Fruit fly (Drosophila melanogaster): ENCODE measurements around the gene SP1173.
A peak's percentile ranks its signal among the peaks of the same experiment; 100 is the strongest.

The SP1173 gene

DNA sequence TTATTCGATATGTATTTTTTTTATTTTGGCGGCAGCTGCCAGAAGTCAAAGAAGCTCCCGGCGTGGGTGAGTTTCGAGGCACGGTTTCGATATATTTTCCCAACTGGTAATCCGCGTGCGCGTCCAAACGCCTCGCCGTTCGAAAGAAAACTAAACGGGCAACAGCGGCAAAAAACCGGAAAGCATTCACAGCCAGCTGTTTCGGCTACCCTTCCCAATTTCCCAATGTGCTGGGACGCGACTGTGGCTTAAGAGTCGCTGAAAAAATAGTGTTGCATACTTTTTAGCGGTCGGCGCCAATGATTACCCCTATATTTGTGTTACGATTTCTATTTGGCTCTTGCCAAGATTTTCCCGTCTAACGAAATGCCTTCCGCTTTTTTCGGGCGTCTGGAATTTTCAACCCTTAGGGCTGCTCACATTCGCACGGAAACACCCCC lies at the start of gene SP1173:
Gene SP1173, minus strand, starts transcription at position 154 of the 440 bp plus-strand sequence.
- peak; percentile 61; the same call in 1 of the 2 replicates for TF ChIP-seq CG32121 (GFP tag; IDR thresholded peaks at IDR 0.05)
- no peak for TF ChIP-seq CG8301 (tag; optimal IDR thresholded peaks at IDR 0.05)
- peak; percentile 68; the same call in 1 of the 2 replicates for TF ChIP-seq Ets98B (GFP tag; IDR thresholded peaks at IDR 0.05)
- TF ChIP-seq gl (tag; optimal IDR thresholded peaks at IDR 0.05) = no peak
- no peak for TF ChIP-seq CG17806 (tag; optimal IDR thresholded peaks at IDR 0.05)
- peak; percentile 56 for TF ChIP-seq CG12605 (GFP tag; IDR thresholded peaks at IDR 0.05)
- no peak for TF ChIP-seq rn (GFP tag; IDR thresholded peaks at IDR 0.05)
- TF ChIP-seq CG4496 (GFP tag; IDR thresholded peaks at IDR 0.05) = peak; percentile 74; the same call in 2 of the 3 replicates

DNA sequence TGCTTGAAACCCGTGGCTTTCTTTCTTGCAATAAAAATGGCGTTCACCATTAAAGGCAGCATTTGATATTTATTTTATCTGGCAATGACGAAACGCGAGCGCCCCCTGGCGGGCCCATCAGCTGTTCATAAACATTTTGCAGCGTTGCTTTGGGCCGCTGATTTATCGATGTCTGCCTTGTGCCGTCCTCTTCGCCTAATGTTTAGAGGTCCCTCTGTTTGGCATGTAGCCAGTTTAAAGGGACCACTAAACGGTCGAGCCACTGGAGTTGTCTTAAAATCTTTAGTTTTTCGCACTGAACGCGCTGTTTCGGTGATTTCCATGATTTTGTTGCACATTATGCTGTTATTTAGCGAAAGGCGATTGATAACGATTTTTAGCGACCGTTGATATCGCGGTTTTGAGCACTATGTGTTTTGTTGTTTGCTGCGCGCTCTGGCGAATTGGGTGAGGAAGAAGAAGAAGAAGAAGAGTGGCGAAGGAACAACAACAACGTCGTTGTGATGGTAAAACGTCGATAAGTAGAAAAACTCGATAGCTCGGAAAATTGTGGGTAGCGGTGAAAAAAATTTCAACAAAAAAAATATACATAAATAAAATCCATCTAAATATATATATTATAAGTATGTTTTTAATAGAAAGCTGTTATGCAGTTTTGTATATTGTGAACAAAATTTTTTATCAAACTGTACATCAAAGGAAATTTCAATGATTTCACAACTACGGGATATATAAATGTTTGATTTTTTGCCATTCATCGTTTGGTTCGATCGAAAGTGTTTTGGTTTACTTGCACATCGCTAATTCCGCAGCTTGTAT lies 49.2 kb upstream of the SP1173 start, which contains the start of the genes velo and Sbds:
Gene velo, minus strand, starts transcription at position 475 of the 819 bp plus-strand sequence.
Gene Sbds, plus strand, starts transcription at position 636 of the 819 bp plus-strand sequence.
- TF ChIP-seq CG10348 (GFP tag; IDR thresholded peaks at IDR 0.05) = no peak
- TF ChIP-seq Snoo (tag; optimal IDR thresholded peaks at IDR 0.05) = peak; percentile 28
- peak; percentile 22; the same call in 1 of the 2 replicates for TF ChIP-seq Ets98B (GFP tag; IDR thresholded peaks at IDR 0.05)
- TF ChIP-seq CG15710 (tag; optimal IDR thresholded peaks at IDR 0.05) = peak; percentile 31
- TF ChIP-seq CG4496 (GFP tag; IDR thresholded peaks at IDR 0.05) = peak; percentile 56

DNA sequence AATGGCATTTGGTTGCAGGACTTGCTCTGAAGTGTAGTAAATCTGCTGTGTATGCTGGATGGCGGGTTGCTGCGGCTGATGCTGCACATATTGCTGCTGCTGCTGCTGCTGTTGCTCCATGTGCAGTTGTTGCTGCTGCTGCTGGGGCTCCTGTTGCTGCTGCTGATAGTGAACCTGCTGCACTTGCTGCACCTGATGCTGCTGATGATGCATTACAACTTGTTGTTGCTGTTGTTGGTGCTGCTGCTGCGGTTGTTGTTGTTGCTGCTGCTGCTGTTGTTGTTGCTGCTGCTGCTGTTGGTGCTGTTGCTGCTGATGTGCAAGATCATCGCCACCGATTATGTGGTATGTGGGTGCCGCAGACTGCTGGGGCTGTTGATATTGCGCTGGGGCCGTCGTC lies 47.5 kb upstream of the SP1173 start:
- TF ChIP-seq CG10348 (GFP tag; IDR thresholded peaks at IDR 0.05) (no peak), CG8159 (tag; optimal IDR thresholded peaks at IDR 0.05) (no peak), CG14655 (GFP tag; optimal IDR thresholded peaks at IDR 0.05) (no peak), Pif1A (GFP tag; optimal IDR thresholded peaks at IDR 0.05) (no peak), EcR (GFP tag; optimal IDR thresholded peaks at IDR 0.05) (no peak), CG13204 (GFP tag; optimal IDR thresholded peaks at IDR 0.05) (no peak), CG17806 (tag; optimal IDR thresholded peaks at IDR 0.05) (no peak), gl (tag; optimal IDR thresholded peaks at IDR 0.05) (no peak), fd96Ca (GFP tag; IDR thresholded peaks at IDR 0.05) (no peak), CG12605 (GFP tag; IDR thresholded peaks at IDR 0.05) (no peak), CG15710 (tag; optimal IDR thresholded peaks at IDR 0.05) (no peak)

DNA sequence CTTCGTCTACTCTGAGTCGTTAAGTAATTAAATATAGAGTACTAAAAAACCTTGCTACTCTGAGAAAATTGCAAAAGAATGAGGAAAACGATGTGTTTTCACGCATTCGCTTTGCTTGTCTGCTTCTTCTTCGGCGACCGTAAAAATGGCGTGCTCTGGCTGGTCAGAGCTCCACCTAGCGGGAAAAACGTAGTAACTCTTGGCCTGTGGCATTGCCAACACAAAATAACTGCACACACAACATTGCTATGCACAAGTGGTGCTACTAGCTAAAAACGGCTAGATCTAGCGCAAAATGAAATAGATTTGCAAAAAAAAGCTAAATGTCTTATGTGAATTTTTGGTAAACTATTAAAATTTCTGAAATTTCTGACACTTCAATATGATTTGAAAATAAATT lies 43.8 kb upstream of the SP1173 start:
- TF ChIP-seq CG8159 (tag; optimal IDR thresholded peaks at IDR 0.05) (peak; percentile 28), Pif1B (GFP tag; optimal IDR thresholded peaks at IDR 0.05) (no peak), CG14655 (GFP tag; optimal IDR thresholded peaks at IDR 0.05) (no peak), Snoo (tag; optimal IDR thresholded peaks at IDR 0.05) (peak; percentile 47), CG12605 (GFP tag; IDR thresholded peaks at IDR 0.05) (0 out of 2 replicates have a peak, but pooled peaks have one; percentile 17), Ets98B (GFP tag; IDR thresholded peaks at IDR 0.05) (peak; percentile 31; the same call in 1 of the 2 replicates), CG4496 (GFP tag; IDR thresholded peaks at IDR 0.05) (peak; percentile 55; the same call in 1 of the 3 replicates), CG15710 (tag; optimal IDR thresholded peaks at IDR 0.05) (peak; percentile 48)

DNA sequence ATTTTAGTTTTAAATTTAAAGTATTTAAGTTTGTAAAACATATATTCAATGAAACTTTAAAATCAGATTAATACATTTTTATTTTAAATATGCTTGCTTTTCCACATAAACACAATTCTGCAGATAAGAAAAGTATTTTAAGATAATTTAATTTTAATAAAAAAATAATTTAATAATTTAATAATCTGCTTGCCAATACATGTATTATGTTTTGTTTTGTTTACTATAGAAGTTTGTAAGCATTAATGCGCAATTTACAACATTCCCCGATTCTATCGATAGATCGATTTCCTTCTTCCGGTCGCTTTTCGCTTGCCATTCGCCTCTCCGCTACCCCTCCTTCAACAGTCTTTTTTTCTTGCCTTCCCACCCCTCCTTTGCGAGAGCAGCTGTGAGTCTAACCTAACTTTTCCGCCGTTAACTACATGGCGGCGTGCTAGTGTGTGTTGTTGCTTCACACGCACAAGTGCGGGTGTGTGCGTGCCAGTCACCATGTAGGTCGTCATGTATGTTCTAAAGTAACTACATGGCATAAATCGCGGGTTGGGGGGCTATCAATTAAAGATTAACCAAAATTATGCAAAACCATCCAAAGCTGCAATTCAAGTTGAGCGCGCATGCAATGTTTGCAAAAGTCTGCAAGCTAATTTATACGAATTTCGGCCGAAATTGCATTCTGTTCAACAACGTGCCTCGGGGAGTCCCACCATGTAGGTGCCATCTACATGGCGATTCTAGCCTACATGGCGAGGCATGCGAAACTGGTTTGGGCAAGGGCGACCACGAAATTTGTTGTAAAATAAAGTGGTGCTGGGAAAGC lies 40.2 kb upstream of the SP1173 start:
- TF ChIP-seq EcR (GFP tag; optimal IDR thresholded peaks at IDR 0.05) = peak; percentile 3
- TF ChIP-seq CG17806 (tag; optimal IDR thresholded peaks at IDR 0.05) = no peak
- no peak for TF ChIP-seq CG10348 (GFP tag; IDR thresholded peaks at IDR 0.05)
- no peak for TF ChIP-seq CG32121 (GFP tag; IDR thresholded peaks at IDR 0.05)
- TF ChIP-seq CG8301 (tag; optimal IDR thresholded peaks at IDR 0.05) = no peak
- peak; percentile 8 for TF ChIP-seq CG34367 (tag; optimal IDR thresholded peaks at IDR 0.05)
- no peak for TF ChIP-seq Pif1B (GFP tag; optimal IDR thresholded peaks at IDR 0.05)
- TF ChIP-seq fd96Ca (GFP tag; IDR thresholded peaks at IDR 0.05) = peak; percentile 31; the same call in 1 of the 3 replicates
- 0 out of 3 replicates have a peak, but pooled peaks have one; percentile 28 for TF ChIP-seq CG4496 (GFP tag; IDR thresholded peaks at IDR 0.05)
- no peak for TF ChIP-seq Snoo (tag; optimal IDR thresholded peaks at IDR 0.05)
- TF ChIP-seq CG15710 (tag; optimal IDR thresholded peaks at IDR 0.05) = no peak
- peak; percentile 27 for TF ChIP-seq Ets98B (GFP tag; IDR thresholded peaks at IDR 0.05)
- TF ChIP-seq D1 (tag; optimal IDR thresholded peaks at IDR 0.05) = no peak

DNA sequence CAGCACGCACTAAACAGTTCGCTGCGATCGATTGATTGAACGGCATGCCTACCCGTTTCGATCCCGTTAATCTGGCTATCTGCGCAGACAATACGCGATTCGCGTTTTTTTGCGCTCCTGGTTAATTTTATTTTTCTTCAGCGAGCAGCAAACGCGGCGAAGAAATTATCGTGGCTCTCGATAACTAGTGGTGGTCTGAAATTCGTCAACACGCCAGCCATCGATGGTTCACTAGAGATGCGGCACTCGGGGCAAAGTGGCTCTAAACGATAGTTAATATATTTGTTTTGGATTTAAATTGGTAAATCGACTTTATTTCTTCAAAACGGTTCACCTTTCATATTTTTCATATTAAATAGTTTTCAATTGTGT lies 39.6 kb upstream of the SP1173 start, which contains the start of gene dikar:
Gene dikar, minus strand, starts transcription at position 191 of the 372 bp plus-strand sequence.
- TF ChIP-seq fd96Ca (GFP tag; IDR thresholded peaks at IDR 0.05) (peak; percentile 58; the same call in 1 of the 3 replicates), Pif1A (GFP tag; optimal IDR thresholded peaks at IDR 0.05) (no peak), CG9948 (tag; optimal IDR thresholded peaks at IDR 0.05) (peak; percentile 14), CG10348 (GFP tag; IDR thresholded peaks at IDR 0.05) (no peak), EcR (GFP tag; optimal IDR thresholded peaks at IDR 0.05) (no peak), CG4496 (GFP tag; IDR thresholded peaks at IDR 0.05) (peak; percentile 51; the same call in 2 of the 3 replicates), CG13204 (GFP tag; optimal IDR thresholded peaks at IDR 0.05) (no peak), CG8159 (tag; optimal IDR thresholded peaks at IDR 0.05) (peak; percentile 8), Ets98B (GFP tag; IDR thresholded peaks at IDR 0.05) (no peak; the same call in 1 of the 2 replicates), CG15710 (tag; optimal IDR thresholded peaks at IDR 0.05) (peak; percentile 23)

Data from whole organism, pupa.